Worm (Caenorhabditis elegans): ENCODE results near the gene drd-1.

Gene drd-1

ce11 chrII:8388001-8388513, at the start of gene drd-1:
Gene drd-1 (plus strand): TSS chrII:8388051.
- TF ChIP-seq mes-2 (tag; optimal IDR thresholded peaks at IDR 0.05; ENCODE audit: poor library complexity, severe bottlenecking): no peak
- TF ChIP-seq nhr-77 (tag; optimal IDR thresholded peaks at IDR 0.05): peak; percentile 72
- TF ChIP-seq zip-2 (tag; optimal IDR thresholded peaks at IDR 0.05): no peak
- no peak for TF ChIP-seq cey-2 (tag; optimal IDR thresholded peaks at IDR 0.05; ENCODE audit: borderline replicate concordance, insufficient read depth)
- TF ChIP-seq php-3 (GFP tag; IDR thresholded peaks at IDR 0.05): peak; percentile 58; the same call in 1 of the 2 replicates
- no peak for TF ChIP-seq sdz-12 (GFP tag; optimal IDR thresholded peaks at IDR 0.05)
- no peak for TF ChIP-seq snpc-4 (tag; optimal IDR thresholded peaks at IDR 0.05)
- no peak for TF ChIP-seq madf-5 (GFP tag; IDR thresholded peaks at IDR 0.05)
- TF ChIP-seq F10B5.3 (tag; optimal IDR thresholded peaks at IDR 0.05): no peak
- TF ChIP-seq ces-1 (GFP tag; optimal IDR thresholded peaks at IDR 0.05): no peak
- no peak for TF ChIP-seq gei-8 (GFP tag; optimal IDR thresholded peaks at IDR 0.05)
- TF ChIP-seq vab-7 (GFP tag; IDR thresholded peaks at IDR 0.05): no peak
- no peak for TF ChIP-seq egl-43 (GFP tag; IDR thresholded peaks at IDR 0.05)
- no peak for TF ChIP-seq ztf-11 (tag; optimal IDR thresholded peaks at IDR 0.05)
- no peak for TF ChIP-seq lim-7 (GFP tag; IDR thresholded peaks at IDR 0.05)
- TF ChIP-seq mxl-3 (GFP tag; optimal IDR thresholded peaks at IDR 0.05): peak; percentile 11
- TF ChIP-seq aha-1 (tag): no peak
- TF ChIP-seq ZK337.2 (GFP tag; IDR thresholded peaks at IDR 0.05): no peak
- peak; percentile 33 for TF ChIP-seq nhr-102 (tag; optimal IDR thresholded peaks at IDR 0.05)
- no peak for TF ChIP-seq ceh-20 (GFP tag; IDR thresholded peaks at IDR 0.05)
- no peak for TF ChIP-seq tag-97 (GFP tag; IDR thresholded peaks at IDR 0.05)
- no peak for TF ChIP-seq F26F4.8 (GFP tag; conservative IDR thresholded peaks at IDR 0.05)
- TF ChIP-seq tra-1 (GFP tag; IDR thresholded peaks at IDR 0.05): 0 out of 2 replicates have a peak, but pooled peaks have one; percentile 16
- no peak for TF ChIP-seq ZK546.5 (tag; optimal IDR thresholded peaks at IDR 0.05)
- TF ChIP-seq ceh-62 (tag; optimal IDR thresholded peaks at IDR 0.05): no peak
- TF ChIP-seq ceh-44 (GFP tag; IDR thresholded peaks at IDR 0.05): no peak
- TF ChIP-seq pqm-1 (tag; optimal IDR thresholded peaks at IDR 0.05): peak; percentile 99
- TF ChIP-seq daf-16 (GFP tag; optimal IDR thresholded peaks at IDR 0.05): no peak
- peak; percentile 61 for TF ChIP-seq daf-16 (tag; optimal IDR thresholded peaks at IDR 0.05)
- no peak for TF ChIP-seq zfp-2 (tag; optimal IDR thresholded peaks at IDR 0.05)
- peak; percentile 37 for TF ChIP-seq jun-1 (tag; optimal IDR thresholded peaks at IDR 0.05)
- peak; percentile 92 for TF ChIP-seq dmd-6 (GFP tag; IDR thresholded peaks at IDR 0.05)
- TF ChIP-seq lin-13 (GFP tag; optimal IDR thresholded peaks at IDR 0.05): no peak
- no peak for TF ChIP-seq unc-39 (tag; optimal IDR thresholded peaks at IDR 0.05)
- no peak for TF ChIP-seq rbr-2 (tag; optimal IDR thresholded peaks at IDR 0.05)
- TF ChIP-seq nhr-48 (tag; optimal IDR thresholded peaks at IDR 0.05): peak; percentile 56
- no peak for TF ChIP-seq attf-4 (tag; optimal IDR thresholded peaks at IDR 0.05)
- no peak for TF ChIP-seq pha-4 (GFP tag; IDR thresholded peaks at IDR 0.05)
- TF ChIP-seq pha-4 (tag; optimal IDR thresholded peaks at IDR 0.05): no peak
- no peak for TF ChIP-seq F37D6.2 (tag; optimal IDR thresholded peaks at IDR 0.05)
- peak; percentile 60; the same call in 1 of the 2 replicates for TF ChIP-seq lin-1 (GFP tag; IDR thresholded peaks at IDR 0.05)
- TF ChIP-seq nhr-41 (GFP tag; IDR thresholded peaks at IDR 0.05): peak; percentile 42; the same call in 1 of the 2 replicates
- peak in 1 of 2 experiments; percentile 84 for TF ChIP-seq unc-62 (GFP tag; optimal IDR thresholded peaks at IDR 0.05 in 1 of 2)
- TF ChIP-seq unc-62 (tag; optimal IDR thresholded peaks at IDR 0.05): no peak
- peak in 1 of 2 experiments; percentile 38 for TF ChIP-seq lsy-2 (tag; optimal IDR thresholded peaks at IDR 0.05)
- peak; percentile 84 for TF ChIP-seq hlh-11 (tag; optimal IDR thresholded peaks at IDR 0.05)
- no peak for TF ChIP-seq spr-3 (GFP tag; optimal IDR thresholded peaks at IDR 0.05)
- no peak for TF ChIP-seq fkh-10 (GFP tag; optimal IDR thresholded peaks at IDR 0.05)
- no peak for TF ChIP-seq dmd-9 (GFP tag; IDR thresholded peaks at IDR 0.05)
- no peak for TF ChIP-seq nhr-237 (tag; optimal IDR thresholded peaks at IDR 0.05)
- TF ChIP-seq T20F7.1 (GFP tag; optimal IDR thresholded peaks at IDR 0.05): no peak
- TF ChIP-seq nhr-42 (GFP tag; IDR thresholded peaks at IDR 0.05): no peak
- TF ChIP-seq skn-1 (tag; optimal IDR thresholded peaks at IDR 0.05): no peak
